Worm (Caenorhabditis elegans) whole organism, late embryonic: Measurements from ENCODE around the gene ZC13.1.

Source experiments
- C38D4.7 ChIP-seq: fragments of 200-800 bp; sonication (Bioruptor generic); optimal IDR thresholded peaks from 2 replicates; lab custom pipeline; 2018; ENCODE audit warnings: mild to moderate bottlenecking, missing genetic modification characterization, moderate library complexity, missing compliant biosample characterization
- F13H6.1 ChIP-seq: sonication (generic microtip); optimal IDR thresholded peaks from 2 replicates; lab custom pipeline; 2016; ENCODE audit warnings: missing genetic modification characterization, missing compliant biosample characterization
- K02D7.2 ChIP-seq: sonication (generic microtip); optimal IDR thresholded peaks from 2 replicates; lab custom pipeline; 2017; ENCODE audit warnings: mild to moderate bottlenecking, missing genetic modification characterization, missing compliant biosample characterization
- ceh-18 ChIP-seq: sonication (generic microtip); optimal IDR thresholded peaks from 2 replicates; lab custom pipeline; 2016; ENCODE audit warnings: missing genetic modification characterization, missing compliant biosample characterization
- ceh-24 ChIP-seq: sonication (generic microtip); optimal IDR thresholded peaks from 2 replicates; lab custom pipeline; 2016; ENCODE audit warnings: mild to moderate bottlenecking, missing genetic modification characterization, missing compliant biosample characterization
- ceh-30 ChIP-seq: fragments of 150-350 bp; optimal IDR thresholded peaks from 2 replicates; lab custom pipeline; 2014; ENCODE audit warnings: missing biosample characterization, missing genetic modification characterization
- ceh-31 ChIP-seq: sonication (generic microtip); optimal IDR thresholded peaks from 2 replicates; lab custom pipeline; 2016; ENCODE audit warnings: missing genetic modification characterization, missing compliant biosample characterization
- ceh-45 ChIP-seq: fragments of 200-800 bp; sonication (Bioruptor generic); IDR thresholded peaks from 2 replicates; pipeline ENCODE4 v1.3.6; 2022; ENCODE audit warnings: missing genetic modification reagents, missing genetic modification characterization, missing compliant biosample characterization
- ceh-48 ChIP-seq: sonication (generic microtip); optimal IDR thresholded peaks from 2 replicates; lab custom pipeline; 2016; ENCODE audit warnings: missing genetic modification characterization, inconsistent platforms, missing compliant biosample characterization
- ceh-6 ChIP-seq: fragments of 200-800 bp; sonication (Bioruptor generic); optimal IDR thresholded peaks from 2 replicates; lab custom pipeline; 2018; ENCODE audit warnings: mild to moderate bottlenecking, missing genetic modification characterization, missing compliant biosample characterization
- ceh-9 ChIP-seq: sonication (generic microtip); optimal IDR thresholded peaks from 2 replicates; lab custom pipeline; 2016; ENCODE audit warnings: mild to moderate bottlenecking, missing genetic modification characterization, inconsistent platforms, missing compliant biosample characterization
- elt-4 ChIP-seq: sonication (generic microtip); optimal IDR thresholded peaks from 2 replicates; lab custom pipeline; 2016; ENCODE audit warnings: missing genetic modification characterization, missing compliant biosample characterization
- ets-4 ChIP-seq: sonication (generic microtip); optimal IDR thresholded peaks from 2 replicates; lab custom pipeline; 2016; ENCODE audit warnings: missing genetic modification characterization, missing compliant biosample characterization
- fax-1 ChIP-seq: sonication (generic microtip); optimal IDR thresholded peaks from 2 replicates; lab custom pipeline; 2016; ENCODE audit warnings: missing genotype, missing genetic modification characterization, missing compliant biosample characterization
- hlh-13 ChIP-seq: fragments of 200-800 bp; sonication (Bioruptor generic); optimal IDR thresholded peaks from 2 replicates; lab custom pipeline; 2018; ENCODE audit warnings: mild to moderate bottlenecking, missing genetic modification characterization, missing compliant biosample characterization
- hlh-15 ChIP-seq: sonication (generic microtip); optimal IDR thresholded peaks from 2 replicates; lab custom pipeline; 2016; ENCODE audit warnings: missing genetic modification characterization, missing compliant biosample characterization
- hlh-6 ChIP-seq: sonication (generic microtip); optimal IDR thresholded peaks from 2 replicates; lab custom pipeline; 2016; ENCODE audit warnings: missing genotype, missing genetic modification characterization, missing compliant biosample characterization
- lin-11 ChIP-seq: fragments of 200-800 bp; sonication (Bioruptor generic); optimal IDR thresholded peaks from 2 replicates; lab custom pipeline; 2018; ENCODE audit warnings: mild to moderate bottlenecking, missing genetic modification characterization, missing compliant biosample characterization
- mec-3 ChIP-seq: sonication (generic microtip); optimal IDR thresholded peaks from 2 replicates; lab custom pipeline; 2016; ENCODE audit warnings: borderline replicate concordance, missing genetic modification characterization, missing compliant biosample characterization
- nfya-1 ChIP-seq: sonication (generic microtip); optimal IDR thresholded peaks from 2 replicates; lab custom pipeline; 2017; ENCODE audit warnings: missing genetic modification characterization, mild to moderate bottlenecking, missing compliant biosample characterization, antibody characterized with exemption, moderate library complexity
- nhr-232 ChIP-seq: sonication (generic microtip); optimal IDR thresholded peaks from 2 replicates; lab custom pipeline; 2016; ENCODE audit warnings: missing genetic modification characterization, missing compliant biosample characterization
- pat-9 ChIP-seq: fragments of 200-800 bp; sonication (Bioruptor generic); optimal IDR thresholded peaks from 2 replicates; lab custom pipeline; 2018; ENCODE audit warnings: mild to moderate bottlenecking, missing genetic modification characterization, moderate library complexity, missing compliant biosample characterization
- pax-1 ChIP-seq: fragments of 150-350 bp; optimal IDR thresholded peaks from 2 replicates; lab custom pipeline; 2014; ENCODE audit warnings: missing biosample characterization, missing genetic modification characterization
- pros-1 ChIP-seq: fragments of 150-350 bp; optimal IDR thresholded peaks from 2 replicates; lab custom pipeline; 2014; ENCODE audit warnings: missing biosample characterization, missing genetic modification reagents, missing genetic modification characterization
- rnt-1 ChIP-seq: sonication (generic microtip); optimal IDR thresholded peaks from 2 replicates; lab custom pipeline; 2016; ENCODE audit warnings: missing genetic modification characterization, missing compliant biosample characterization
- sdc-2 ChIP-seq: sonication (generic microtip); optimal IDR thresholded peaks from 2 replicates; lab custom pipeline; 2016; ENCODE audit warnings: missing genotype, missing genetic modification characterization, missing compliant biosample characterization
- sox-4 ChIP-seq: sonication (generic microtip); optimal IDR thresholded peaks from 2 replicates; lab custom pipeline; 2017; ENCODE audit warnings: mild to moderate bottlenecking, missing genetic modification characterization, inconsistent platforms, missing compliant biosample characterization
- tbx-2 ChIP-seq: sonication (generic microtip); optimal IDR thresholded peaks from 2 replicates; lab custom pipeline; 2016; ENCODE audit warnings: missing genetic modification characterization, missing compliant biosample characterization
- tbx-7 ChIP-seq: sonication (generic microtip); optimal IDR thresholded peaks from 2 replicates; lab custom pipeline; 2016; ENCODE audit warnings: missing genotype, missing genetic modification characterization, missing compliant biosample characterization
- ttx-3 ChIP-seq: sonication (generic microtip); optimal IDR thresholded peaks from 2 replicates; lab custom pipeline; 2016; ENCODE audit warnings: missing genetic modification reagents, missing genetic modification characterization, missing compliant biosample characterization
- unc-55 ChIP-seq: sonication (generic microtip); optimal IDR thresholded peaks from 2 replicates; lab custom pipeline; 2017; ENCODE audit warnings: missing biosample characterization, missing genetic modification reagents, missing genetic modification characterization
- unc-86 ChIP-seq: sonication (generic microtip); optimal IDR thresholded peaks from 2 replicates; lab custom pipeline; 2016; ENCODE audit warnings: missing genetic modification characterization, missing compliant biosample characterization
- zip-5 ChIP-seq: sonication (generic microtip); optimal IDR thresholded peaks from 2 replicates; lab custom pipeline; 2016; ENCODE audit warnings: missing genetic modification characterization, missing compliant biosample characterization
- ztf-16 ChIP-seq: sonication (generic microtip); optimal IDR thresholded peaks from 2 replicates; lab custom pipeline; 2017; ENCODE audit warnings: missing genetic modification characterization, missing compliant biosample characterization

The ZC13.1 gene

ce11 chrX:871020-871419 lies 6.0 kb upstream of the ZC13.1 start, which contains the start of gene lgl-1 (continued):
- TF ChIP-seq sdc-2 (peak; percentile 75), pros-1 (tag; lab: Kevin White, UChicago) (peak; percentile 37), ceh-31 (tag; lab: Kevin White, UChicago) (peak; percentile 85), nfya-1 (tag; lab: Kevin White, UChicago) (peak; percentile 39), elt-4 (tag; lab: Kevin White, UChicago) (no peak)

- no peak for TF ChIP-seq ets-4 (tag; lab: Kevin White, UChicago)
- no peak for TF ChIP-seq hlh-13 (GFP tag; lab: Kevin White, UChicago)
- TF ChIP-seq pax-1 (tag; lab: Kevin White, UChicago): no peak
- TF ChIP-seq ceh-30 (tag; lab: Kevin White, UChicago): no peak
- no peak for TF ChIP-seq ttx-3 (tag; lab: Kevin White, UChicago)
- no peak for TF ChIP-seq zip-5 (tag; lab: Kevin White, UChicago)
- TF ChIP-seq tbx-2 (tag; lab: Kevin White, UChicago): no peak
- no peak for TF ChIP-seq ceh-45 (GFP tag; lab: Robert Waterston, UW)
- no peak for TF ChIP-seq ceh-48 (tag; lab: Kevin White, UChicago)
- no peak for TF ChIP-seq ceh-6 (GFP tag; lab: Kevin White, UChicago)
- TF ChIP-seq tbx-7: no peak
- no peak for TF ChIP-seq ceh-31 (tag; lab: Kevin White, UChicago)
- no peak for TF ChIP-seq hlh-6 (tag; lab: Kevin White, UChicago)
- no peak for TF ChIP-seq sox-4 (tag; lab: Kevin White, UChicago)
- TF ChIP-seq K02D7.2 (tag; lab: Kevin White, UChicago): no peak
- no peak for TF ChIP-seq pat-9 (tag; lab: Kevin White, UChicago)
- TF ChIP-seq mec-3: no peak
- TF ChIP-seq nhr-232: no peak
Observed at ce11 chrX:871957-872715, 4.9 kb upstream of the ZC13.1 start, which contains the start of gene F56F10.1. Gene F56F10.1 (plus strand): TSS chrX:872603.

- TF ChIP-seq sdc-2: no peak
- no peak for TF ChIP-seq C38D4.7 (GFP tag; lab: Kevin White, UChicago)
- no peak for TF ChIP-seq fax-1 (tag; lab: Kevin White, UChicago)
- TF ChIP-seq ztf-16 (tag; lab: Kevin White, UChicago): no peak
Observed at ce11 chrX:873634-874033, 3.4 kb upstream of the ZC13.1 start.

ce11 chrX:880367-880766 lies 3.3 kb downstream of the ZC13.1 start, which contains the start of gene ZC13.2:
Gene ZC13.2 (plus strand): TSS chrX:880667.
- TF ChIP-seq F13H6.1 (tag; lab: Kevin White, UChicago) (no peak), ceh-18 (no peak), hlh-15 (tag; lab: Kevin White, UChicago) (no peak), rnt-1 (tag; lab: Kevin White, UChicago) (no peak), unc-86 (tag; lab: Kevin White, UChicago) (no peak), mec-3 (no peak), unc-55 (GFP tag; lab: Kevin White, UChicago) (no peak), nhr-232 (no peak), ceh-24 (tag; lab: Kevin White, UChicago) (no peak), elt-4 (tag; lab: Kevin White, UChicago) (no peak), lin-11 (tag; lab: Kevin White, UChicago) (no peak), ceh-31 (tag; lab: Kevin White, UChicago) (no peak), pat-9 (tag; lab: Kevin White, UChicago) (no peak), fax-1 (tag; lab: Kevin White, UChicago) (no peak), ceh-9 (tag; lab: Kevin White, UChicago) (no peak), tbx-7 (no peak)
